Worm (Caenorhabditis elegans) whole organism, L1 larva: Measurements from ENCODE around the gene T13H10.2.

Experiments
- C34B4.2 ChIP-seq: sonication (generic microtip); optimal IDR thresholded peaks from 2 replicates; lab custom pipeline; 2017; ENCODE audit warnings: mild to moderate bottlenecking, missing genetic modification characterization, missing compliant biosample characterization
- alr-1 ChIP-seq: fragments of 200-800 bp; sonication (Bioruptor generic); optimal IDR thresholded peaks from 2 replicates; lab custom pipeline; 2018; ENCODE audit warnings: borderline replicate concordance, mild to moderate bottlenecking, missing genetic modification characterization, missing compliant biosample characterization
- ama-1 ChIP-seq: fragments of 150-350 bp; optimal IDR thresholded peaks from 2 replicates; lab custom pipeline; 2014
- jun-1 ChIP-seq: fragments of 150-350 bp; optimal IDR thresholded peaks from 2 replicates; lab custom pipeline; 2014; ENCODE audit warnings: missing biosample characterization, missing genetic modification reagents, missing genetic modification characterization
- nhr-11 ChIP-seq: fragments of 150-350 bp; optimal IDR thresholded peaks from 2 replicates; lab custom pipeline; 2014; ENCODE audit warnings: missing biosample characterization, missing genetic modification characterization
- nhr-12 ChIP-seq: sonication (generic microtip); optimal IDR thresholded peaks from 2 replicates; lab custom pipeline; 2017; ENCODE audit warnings: missing biosample characterization, missing genetic modification characterization
- nhr-47 ChIP-seq: sonication (generic microtip); optimal IDR thresholded peaks from 2 replicates; lab custom pipeline; 2016; ENCODE audit warnings: mild to moderate bottlenecking, missing genetic modification characterization, moderate library complexity, missing compliant biosample characterization
- nhr-76 ChIP-seq: sonication (generic microtip); optimal IDR thresholded peaks from 2 replicates; lab custom pipeline; 2017; ENCODE audit warnings: missing biosample characterization, missing genetic modification characterization
- nhr-77 ChIP-seq: fragments of 150-350 bp; optimal IDR thresholded peaks from 2 replicates; lab custom pipeline; 2014; ENCODE audit warnings: missing biosample characterization, missing genetic modification characterization
- ztf-11 ChIP-seq, 2 experiments: sonication (generic microtip); optimal IDR thresholded peaks; 2 replicates each; lab custom pipeline; 2016 to 2017; ENCODE audit warnings: missing genetic modification characterization in 2 of 2, missing biosample characterization in 1 of 2, missing compliant biosample characterization in 1 of 2

DNA sequence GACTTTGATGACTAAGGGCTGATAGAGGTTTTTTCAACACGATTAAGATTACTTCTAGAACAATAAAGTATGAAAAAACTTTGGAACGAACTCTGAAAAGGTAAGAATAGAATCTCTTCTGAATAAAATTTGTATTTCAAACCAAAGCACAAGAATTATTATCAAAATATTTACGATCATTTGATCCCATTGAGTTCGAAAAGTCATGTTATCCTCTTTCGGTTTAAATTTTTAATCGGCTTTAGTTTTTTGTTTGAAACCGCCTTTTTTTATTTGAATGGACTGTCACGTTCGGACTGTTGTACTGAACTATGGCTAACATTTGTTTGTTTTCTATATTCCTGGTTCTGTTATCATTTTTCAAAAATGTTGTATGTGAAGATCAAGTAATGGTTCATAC lies 10.3 kb downstream of the T13H10.2 start, which contains the start of gene C47E12.9:
- TF ChIP-seq nhr-76: no peak
- no peak for TF ChIP-seq jun-1 (tag; lab: Kevin White, UChicago)
- no peak for TF ChIP-seq alr-1
- TF ChIP-seq nhr-11 (tag; lab: Kevin White, UChicago): no peak
- TF ChIP-seq nhr-77 (tag; lab: Kevin White, UChicago): no peak
- TF ChIP-seq nhr-47 (tag; lab: Kevin White, UChicago): no peak
- TF ChIP-seq ama-1 (lab: Kevin White, UChicago): no peak
- TF ChIP-seq nhr-12 (tag; lab: Kevin White, UChicago): no peak
- TF ChIP-seq ztf-11 (tag; optimal IDR thresholded peaks at IDR 0.05; lab: Kevin White, UChicago): no peak
- no peak for TF ChIP-seq C34B4.2 (tag; lab: Kevin White, UChicago)
